Worm (Caenorhabditis elegans) whole organism, midembryonic: ENCODE data around the gene scl-7.

Experiments
- T22C8.4 ChIP-seq: fragments of 200-800 bp; sonication (Bioruptor generic); IDR thresholded peaks from 2 replicates; pipeline ENCODE4 v1.3.6; 2022; ENCODE audit warnings: missing genetic modification characterization, missing compliant biosample characterization
- cog-1 ChIP-seq: sonication (generic microtip); optimal IDR thresholded peaks from 2 replicates; lab custom pipeline; 2016; ENCODE audit warnings: missing genetic modification characterization, missing compliant biosample characterization
- flt-1 ChIP-seq: fragments of 200-800 bp; sonication (Bioruptor generic); IDR thresholded peaks from 2 replicates; pipeline ENCODE4 v1.3.6; 2022; ENCODE audit warnings: missing genetic modification characterization, missing compliant biosample characterization
- klf-2 ChIP-seq: fragments of 200-800 bp; sonication (Bioruptor generic); conservative IDR thresholded peaks from 2 replicates; pipeline ENCODE4 v1.3.6; 2022; ENCODE audit warnings: missing genetic modification reagents, missing genetic modification characterization, missing compliant biosample characterization
- med-1 ChIP-seq: sonication (generic microtip); optimal IDR thresholded peaks from 2 replicates; lab custom pipeline; 2017; ENCODE audit warnings: missing genetic modification characterization, mild to moderate bottlenecking, missing compliant biosample characterization, antibody characterized with exemption, missing genetic modification reagents; ENCODE audit not compliant: insufficient read depth
- ref-1 ChIP-seq: fragments of 200-800 bp; sonication (Bioruptor generic); conservative IDR thresholded peaks from 2 replicates; pipeline ENCODE4 v1.3.6; 2022; ENCODE audit warnings: missing genetic modification reagents, missing genetic modification characterization, missing compliant biosample characterization
- tab-1 ChIP-seq: fragments of 200-800 bp; sonication (Bioruptor generic); IDR thresholded peaks from 2 replicates; pipeline ENCODE4 v1.3.6; 2022; ENCODE audit warnings: missing genetic modification characterization, missing compliant biosample characterization
- ztf-23 ChIP-seq: fragments of 200-800 bp; sonication (Bioruptor generic); IDR thresholded peaks from 2 replicates; pipeline ENCODE4 v1.3.6; 2022; ENCODE audit warnings: missing genetic modification reagents, missing genetic modification characterization, missing compliant biosample characterization
- ztf-29 ChIP-seq: fragments of 200-800 bp; sonication (Bioruptor generic); IDR thresholded peaks from 2 replicates; pipeline ENCODE4 v1.3.6; 2022; ENCODE audit warnings: missing genetic modification reagents, missing genetic modification characterization, missing compliant biosample characterization

scl-7 gene

DNA sequence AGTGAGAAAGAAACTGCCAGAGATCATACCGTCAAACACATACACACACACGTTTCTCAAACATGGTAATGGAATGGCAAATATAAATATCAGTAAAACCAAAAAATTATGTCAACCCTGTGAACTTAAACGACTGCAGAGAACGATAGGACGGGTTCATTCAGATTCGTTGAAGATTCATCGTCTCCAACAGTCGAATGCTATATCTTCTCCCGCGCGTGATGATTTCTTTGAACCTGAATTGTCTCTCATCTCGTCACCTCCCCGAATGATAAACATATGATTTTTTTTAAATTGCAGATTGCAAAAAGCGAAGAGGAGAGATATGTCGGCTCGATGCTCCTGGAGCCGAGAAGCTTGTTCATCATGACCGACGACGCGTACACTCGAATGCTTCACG is 40.6 kb downstream of the scl-7 start:
- TF ChIP-seq klf-2 (GFP tag; lab: Robert Waterston, UW) (no peak), ref-1 (GFP tag; lab: Robert Waterston, UW) (no peak), med-1 (GFP tag; lab: Kevin White, UChicago) (no peak), ztf-29 (GFP tag; lab: Robert Waterston, UW) (no peak), flt-1 (GFP tag; lab: Robert Waterston, UW) (no peak), cog-1 (no peak), tab-1 (GFP tag; lab: Robert Waterston, UW) (no peak)

DNA sequence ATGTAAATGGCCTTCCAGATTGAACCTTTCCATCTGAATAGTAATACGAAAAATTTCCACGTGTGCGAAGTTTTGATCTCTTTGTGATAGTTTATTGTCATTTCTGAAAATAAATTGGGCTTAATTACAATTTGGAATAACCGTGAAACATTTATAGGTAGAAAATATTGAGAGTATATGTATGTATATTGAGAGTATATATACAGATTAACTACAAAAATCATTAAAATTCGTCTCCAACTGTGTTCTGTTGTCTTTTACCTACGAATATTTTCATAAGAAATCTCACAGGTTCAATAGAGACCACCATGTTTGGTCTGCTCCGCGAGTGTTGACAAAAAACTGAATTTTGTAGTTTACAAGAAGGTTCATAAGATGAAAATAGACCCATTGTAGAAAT is 42.7 kb downstream of the scl-7 start, which contains the start of gene best-2:
Gene best-2 (minus strand): TSS at position 101 of the 400 bp plus-strand sequence.
- no peak for TF ChIP-seq flt-1 (GFP tag; lab: Robert Waterston, UW)
- no peak for TF ChIP-seq ztf-29 (GFP tag; lab: Robert Waterston, UW)
- no peak for TF ChIP-seq T22C8.4 (GFP tag; lab: Robert Waterston, UW)
- TF ChIP-seq med-1 (GFP tag; lab: Kevin White, UChicago) = no peak
- no peak for TF ChIP-seq klf-2 (GFP tag; lab: Robert Waterston, UW)
- TF ChIP-seq tab-1 (GFP tag; lab: Robert Waterston, UW) = no peak
- TF ChIP-seq ref-1 (GFP tag; lab: Robert Waterston, UW) = no peak
- TF ChIP-seq ztf-23 (GFP tag; lab: Robert Waterston, UW) = no peak
- no peak for TF ChIP-seq cog-1

DNA sequence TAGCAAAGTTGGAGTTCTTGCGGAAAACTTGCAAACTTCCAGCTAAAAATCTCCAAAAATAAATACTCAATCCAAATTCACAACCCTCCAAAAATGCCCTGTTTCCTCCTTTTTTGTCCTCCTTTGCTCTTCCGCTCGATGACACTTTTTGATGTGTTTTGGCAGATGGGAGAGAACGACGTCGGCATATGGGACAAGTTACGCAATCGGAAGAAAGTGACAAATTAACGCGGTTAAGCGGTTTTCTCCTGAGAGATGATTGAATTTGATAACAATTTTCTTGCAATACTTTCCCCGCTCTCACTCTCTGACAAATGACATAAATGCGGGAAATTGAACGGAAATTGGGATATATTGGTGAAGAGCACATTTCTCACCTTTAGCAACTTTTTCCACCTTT is 46.4 kb downstream of the scl-7 start:
- TF ChIP-seq klf-2 (GFP tag; lab: Robert Waterston, UW) = no peak
- no peak for TF ChIP-seq cog-1
- no peak for TF ChIP-seq ztf-23 (GFP tag; lab: Robert Waterston, UW)
- TF ChIP-seq med-1 (GFP tag; lab: Kevin White, UChicago) = no peak
- no peak for TF ChIP-seq T22C8.4 (GFP tag; lab: Robert Waterston, UW)
- TF ChIP-seq ztf-29 (GFP tag; lab: Robert Waterston, UW) = no peak
- TF ChIP-seq ref-1 (GFP tag; lab: Robert Waterston, UW) = no peak
- no peak for TF ChIP-seq flt-1 (GFP tag; lab: Robert Waterston, UW)
- no peak for TF ChIP-seq tab-1 (GFP tag; lab: Robert Waterston, UW)

DNA sequence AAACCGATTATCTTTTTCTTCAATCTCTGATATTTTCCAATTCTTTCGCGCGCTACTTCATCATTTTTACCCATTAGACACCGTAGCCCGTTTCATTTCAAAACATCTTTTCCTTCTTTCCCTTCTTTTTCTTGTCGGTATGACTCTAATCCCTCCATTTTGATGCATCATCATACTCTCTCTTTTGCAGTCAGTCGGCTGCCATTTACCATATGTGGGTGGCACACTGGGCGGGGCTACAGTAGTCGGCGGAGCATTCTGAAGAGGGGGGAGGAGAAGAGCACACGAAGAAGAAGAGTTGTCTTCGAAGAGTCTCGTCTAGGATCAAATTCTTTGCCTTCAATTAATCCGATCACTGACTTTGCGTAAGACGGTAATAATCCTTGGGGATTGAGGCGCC is 48.6 kb downstream of the scl-7 start, which contains the start of gene unc-30:
Gene unc-30 (plus strand): TSS at position 184 of the 400 bp plus-strand sequence.
- TF ChIP-seq ztf-29 (GFP tag; lab: Robert Waterston, UW) = no peak
- no peak for TF ChIP-seq klf-2 (GFP tag; lab: Robert Waterston, UW)
- TF ChIP-seq med-1 (GFP tag; lab: Kevin White, UChicago) = no peak
- TF ChIP-seq ztf-23 (GFP tag; lab: Robert Waterston, UW) = no peak
- no peak for TF ChIP-seq T22C8.4 (GFP tag; lab: Robert Waterston, UW)
- no peak for TF ChIP-seq flt-1 (GFP tag; lab: Robert Waterston, UW)
- TF ChIP-seq tab-1 (GFP tag; lab: Robert Waterston, UW) = no peak
- TF ChIP-seq ref-1 (GFP tag; lab: Robert Waterston, UW) = no peak
- TF ChIP-seq cog-1 = no peak
